Fruit fly (Drosophila melanogaster): ENCODE data around the gene Unc-76.

Gene Unc-76

DNA sequence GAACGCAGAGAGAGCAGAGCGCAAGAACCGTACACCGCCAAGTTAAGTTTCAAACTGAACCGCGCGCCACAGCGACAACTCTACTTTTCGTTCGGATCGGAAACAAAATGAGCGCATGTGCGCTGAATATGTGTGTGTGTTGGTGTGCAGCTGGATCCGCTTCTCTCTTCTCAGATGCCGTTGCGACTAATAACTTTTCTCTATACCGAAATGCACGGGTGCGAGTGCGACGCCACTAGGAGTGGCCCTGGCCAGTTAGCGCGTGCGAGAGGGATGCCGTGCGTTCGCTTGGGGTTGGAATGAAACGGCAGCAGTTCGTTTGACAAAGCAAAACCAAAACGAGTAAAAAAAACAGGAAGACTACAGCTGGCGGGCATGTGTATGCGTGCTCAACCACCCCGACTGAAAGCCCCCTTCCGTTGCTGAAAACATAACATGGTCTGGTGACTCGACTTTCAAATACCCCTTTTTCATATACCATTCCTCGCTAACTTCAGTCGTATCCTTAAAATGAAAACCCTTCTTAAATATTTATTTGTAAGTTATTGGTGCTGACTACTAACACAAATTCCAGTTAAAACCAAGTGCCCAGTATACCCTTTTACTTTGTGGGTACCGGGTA lies 56.5 kb downstream of the Unc-76 start (continued):
- TF ChIP-seq Bteb2 (GFP tag; optimal IDR thresholded peaks at IDR 0.05) = peak; percentile 99
- peak; percentile 100 for TF ChIP-seq CG12769 (tag; optimal IDR thresholded peaks at IDR 0.05)
- TF ChIP-seq HmgZ (tag; optimal IDR thresholded peaks at IDR 0.05) = peak; percentile 100
- TF ChIP-seq tll (GFP tag; optimal IDR thresholded peaks at IDR 0.05) = peak in 1 of 2 experiments; percentile 92
- peak; percentile 71 to 87 for TF ChIP-seq insv (GFP tag; optimal IDR thresholded peaks at IDR 0.05)
- TF ChIP-seq Drgx (GFP tag; IDR thresholded peaks at IDR 0.05) = peak; percentile 100
- TF ChIP-seq Dek (tag; optimal IDR thresholded peaks at IDR 0.05) = peak; percentile 100
- no peak; the same call in 2 of the 3 replicates for TF ChIP-seq CG34224 (GFP tag; IDR thresholded peaks at IDR 0.05; ENCODE audit: partially characterized antibody)
- peak; percentile 97 for TF ChIP-seq Bdp1 (GFP tag; optimal IDR thresholded peaks at IDR 0.05)
- peak; percentile 100 for TF ChIP-seq CG5953 (GFP tag; IDR thresholded peaks at IDR 0.05)
- peak; percentile 100 for TF ChIP-seq sim (GFP tag; IDR thresholded peaks at IDR 0.05)
- TF ChIP-seq Mes4 (GFP tag; optimal IDR thresholded peaks at IDR 0.05) = peak; percentile 100
- peak; percentile 100 for TF ChIP-seq gsb-n (tag; optimal IDR thresholded peaks at IDR 0.05)
- TF ChIP-seq CG32772 (GFP tag; IDR thresholded peaks at IDR 0.05) = peak; percentile 100
- TF ChIP-seq Dad (GFP tag; optimal IDR thresholded peaks at IDR 0.05) = peak; percentile 100
- TF ChIP-seq CG8290 (GFP tag; optimal IDR thresholded peaks at IDR 0.05) = peak; percentile 99
- peak; percentile 99 to 100 for TF ChIP-seq CG8290 (tag; optimal IDR thresholded peaks at IDR 0.05)
- peak; percentile 97 for TF ChIP-seq CG6654 (GFP tag; optimal IDR thresholded peaks at IDR 0.05)
- peak; percentile 98 for TF ChIP-seq psq (GFP tag; optimal IDR thresholded peaks at IDR 0.05)
- peak; percentile 100 for TF ChIP-seq rib (GFP tag; IDR thresholded peaks at IDR 0.05)
- peak; percentile 100 for TF ChIP-seq lab (GFP tag; optimal IDR thresholded peaks at IDR 0.05)
- TF ChIP-seq CG7357 (GFP tag; IDR thresholded peaks at IDR 0.05) = peak; percentile 99
- peak; percentile 99 for TF ChIP-seq Hand (GFP tag; optimal IDR thresholded peaks at IDR 0.05)
- peak; percentile 99 for TF ChIP-seq CG11696 (GFP tag; IDR thresholded peaks at IDR 0.05)
- TF ChIP-seq sqz (GFP tag; optimal IDR thresholded peaks at IDR 0.05) = peak; percentile 100
- TF ChIP-seq run (tag; optimal IDR thresholded peaks at IDR 0.05) = peak; percentile 99
- peak; percentile 99 for TF ChIP-seq CG13894 (tag; optimal IDR thresholded peaks at IDR 0.05)
- peak; percentile 99 for TF ChIP-seq da (GFP tag; optimal IDR thresholded peaks at IDR 0.05)
- peak; percentile 99 for TF ChIP-seq kah (GFP tag; optimal IDR thresholded peaks at IDR 0.05)
- TF ChIP-seq Myb (GFP tag; optimal IDR thresholded peaks at IDR 0.05) = peak; percentile 97
- TF ChIP-seq HLH4C (GFP tag; IDR thresholded peaks at IDR 0.05; ENCODE audit: partially characterized antibody) = no peak
- peak; percentile 99 for TF ChIP-seq p53 (GFP tag; optimal IDR thresholded peaks at IDR 0.05)
- TF ChIP-seq Sin3A (optimal IDR thresholded peaks at IDR 0.05) = no peak
- peak; percentile 100 for TF ChIP-seq CG13424 (tag; optimal IDR thresholded peaks at IDR 0.05)
- peak; percentile 100 for TF ChIP-seq Six4 (GFP tag; optimal IDR thresholded peaks at IDR 0.05)
- TF ChIP-seq CG4617 (GFP tag; optimal IDR thresholded peaks at IDR 0.05; ENCODE audit: borderline replicate concordance) = peak; percentile 100
- TF ChIP-seq bbx (GFP tag; IDR thresholded peaks at IDR 0.05; ENCODE audit: partially characterized antibody) = peak; percentile 36; the same call in 1 of the 2 replicates
- TF ChIP-seq CG3726 (GFP tag; IDR thresholded peaks at IDR 0.05) = peak; percentile 100
- peak; percentile 100 for TF ChIP-seq Fer2 (tag; optimal IDR thresholded peaks at IDR 0.05)
- TF ChIP-seq CG3163 (GFP tag; optimal IDR thresholded peaks at IDR 0.05) = peak; percentile 96
- peak; percentile 100 for TF ChIP-seq NfI (GFP tag; optimal IDR thresholded peaks at IDR 0.05)
- TF ChIP-seq fd102C (GFP tag; optimal IDR thresholded peaks at IDR 0.05) = peak; percentile 100
- TF ChIP-seq hkb (optimal IDR thresholded peaks at IDR 0.05) = no peak
- peak; percentile 100 for TF ChIP-seq hkb (GFP tag; IDR thresholded peaks at IDR 0.05)
- peak; percentile 100 for TF ChIP-seq Xbp1 (GFP tag; optimal IDR thresholded peaks at IDR 0.05)
- TF ChIP-seq CG10979 (tag; optimal IDR thresholded peaks at IDR 0.05) = peak; percentile 100
- peak; percentile 99 for TF ChIP-seq nau (GFP tag; optimal IDR thresholded peaks at IDR 0.05)
- peak; percentile 100 for TF ChIP-seq CoRest (tag; optimal IDR thresholded peaks at IDR 0.05)
- TF ChIP-seq Poxn (GFP tag; IDR thresholded peaks at IDR 0.05) = peak; percentile 99
- peak; percentile 100 for TF ChIP-seq dpn (GFP tag; optimal IDR thresholded peaks at IDR 0.05)
